Worm (Caenorhabditis elegans) whole organism, midembryonic: ENCODE data around the gene ZK836.3.

ENCODE experiments used
- med-1 ChIP-seq: sonication (generic microtip); optimal IDR thresholded peaks from 2 replicates; lab custom pipeline; 2017; ENCODE audit warnings: missing genetic modification characterization, mild to moderate bottlenecking, missing compliant biosample characterization, antibody characterized with exemption, missing genetic modification reagents; ENCODE audit not compliant: insufficient read depth
- ztf-29 ChIP-seq: fragments of 200-800 bp; sonication (Bioruptor generic); IDR thresholded peaks from 2 replicates; pipeline ENCODE4 v1.3.6; 2022; ENCODE audit warnings: missing genetic modification reagents, missing genetic modification characterization, missing compliant biosample characterization

ce11 chrV:12213027-12213426, 17.3 kb upstream of the ZK836.3 start, which contains the start of gene vab-8:
- no peak for TF ChIP-seq med-1 (GFP tag; lab: Kevin White, UChicago)
- TF ChIP-seq ztf-29 (GFP tag; lab: Robert Waterston, UW): no peak
